Fruit fly (Drosophila melanogaster) whole organism, embryonic: ENCODE data around the gene CG13056.

Experiments used
- BEAF-32 ChIP-seq: fragments of 200-800 bp; sonication (Bioruptor generic); optimal IDR thresholded peaks from 3 replicates; lab custom pipeline; 2017; ENCODE audit warnings: missing biosample characterization, missing genetic modification characterization, mild to moderate bottlenecking, moderate library complexity, missing genetic modification reagents
- CG10959 ChIP-seq: fragments of 200-800 bp; sonication (Bioruptor generic); IDR thresholded peaks from 2 replicates; pipeline ENCODE4 v1.3.6; 2022; ENCODE audit warnings: missing biosample characterization, missing genetic modification characterization
- CG11456 ChIP-seq: fragments of 200-800 bp; sonication (Bioruptor generic); IDR thresholded peaks from 3 replicates; pipeline ENCODE4 v1.3.6; 2022; ENCODE audit warnings: missing biosample characterization, missing genetic modification characterization
- CG11695 ChIP-seq: fragments of 200-800 bp; sonication (Bioruptor generic); IDR thresholded peaks from 3 replicates; pipeline ENCODE4 v1.3.6; 2022; ENCODE audit warnings: missing biosample characterization, missing genetic modification characterization
- CG11723 ChIP-seq: fragments of 200-800 bp; sonication (Bioruptor generic); optimal IDR thresholded peaks from 2 replicates; lab custom pipeline; 2017; ENCODE audit warnings: missing biosample characterization, mild to moderate bottlenecking, missing genetic modification characterization
- CG13775 ChIP-seq: fragments of 200-800 bp; sonication (Bioruptor generic); optimal IDR thresholded peaks from 3 replicates; lab custom pipeline; 2017; ENCODE audit warnings: missing biosample characterization, mild to moderate bottlenecking, missing genetic modification characterization
- CG15514 ChIP-seq: fragments of 200-800 bp; sonication (Bioruptor generic); optimal IDR thresholded peaks from 3 replicates; lab custom pipeline; 2017; ENCODE audit warnings: missing biosample characterization, missing genetic modification characterization, mild to moderate bottlenecking, moderate library complexity, missing genetic modification reagents
- CG15696 ChIP-seq: fragments of 200-800 bp; sonication (Bioruptor generic); optimal IDR thresholded peaks from 2 replicates; lab custom pipeline; 2019; ENCODE audit warnings: missing biosample characterization, mild to moderate bottlenecking, missing genetic modification characterization, moderate library complexity
- CG2199 ChIP-seq: fragments of 200-800 bp; sonication (Bioruptor generic); IDR thresholded peaks from 3 replicates; pipeline ENCODE4 v1.3.6; 2022; ENCODE audit warnings: missing biosample characterization, missing genetic modification characterization
- CG33557 ChIP-seq: fragments of 200-800 bp; sonication (Bioruptor generic); optimal IDR thresholded peaks from 2 replicates; lab custom pipeline; 2019; ENCODE audit warnings: missing biosample characterization, mild to moderate bottlenecking, missing genetic modification characterization, moderate library complexity
- CG4707 ChIP-seq: fragments of 200-800 bp; sonication (Bioruptor generic); optimal IDR thresholded peaks from 2 replicates; lab custom pipeline; 2018; ENCODE audit warnings: missing biosample characterization, mild to moderate bottlenecking, missing genetic modification characterization, moderate library complexity
- CG5953 ChIP-seq: fragments of 200-800 bp; sonication (Bioruptor generic); IDR thresholded peaks from 2 replicates; pipeline ENCODE4 v1.3.6; 2022; ENCODE audit warnings: missing biosample characterization, missing genetic modification characterization
- CG6854 ChIP-seq: fragments of 200-800 bp; sonication (Bioruptor generic); optimal IDR thresholded peaks from 3 replicates; lab custom pipeline; 2017; ENCODE audit warnings: missing biosample characterization, mild to moderate bottlenecking, missing genetic modification characterization
- CG7271 ChIP-seq: fragments of 200-800 bp; sonication (Bioruptor generic); optimal IDR thresholded peaks from 2 replicates; lab custom pipeline; 2018; ENCODE audit warnings: missing biosample characterization, mild to moderate bottlenecking, missing genetic modification characterization, moderate library complexity
- CG8388 ChIP-seq: fragments of 200-800 bp; sonication (Bioruptor generic); optimal IDR thresholded peaks from 2 replicates; lab custom pipeline; 2019; ENCODE audit warnings: missing biosample characterization, mild to moderate bottlenecking, missing genetic modification characterization, moderate library complexity
- CG9797 ChIP-seq: fragments of 200-800 bp; sonication (Bioruptor generic); optimal IDR thresholded peaks from 3 replicates; lab custom pipeline; 2018; ENCODE audit warnings: missing biosample characterization, mild to moderate bottlenecking, missing genetic modification characterization
- E2f1 ChIP-seq: fragments of 200-800 bp; sonication (Bioruptor generic); IDR thresholded peaks from 2 replicates; pipeline ENCODE4 v1.3.6; 2022; ENCODE audit warnings: missing biosample characterization, missing genetic modification characterization
- ERR ChIP-seq: fragments of 200-800 bp; sonication (Bioruptor generic); optimal IDR thresholded peaks from 2 replicates; lab custom pipeline; 2016; ENCODE audit warnings: missing biosample characterization, missing genetic modification characterization
- Eip74EF ChIP-seq, 2 experiments: fragments of 200-800 bp in 1 of 2; fragments of >200 bp in 1 of 2; sonication (Bioruptor generic) in 1 of 2; optimal IDR thresholded peaks; 2 replicates each; lab custom pipeline; 2017 to 2019; ENCODE audit warnings: missing biosample characterization in 2 of 2, missing genetic modification characterization in 2 of 2, mild to moderate bottlenecking in 1 of 2, moderate library complexity in 1 of 2
- Hr51 ChIP-seq, 2 experiments: fragments of 200-800 bp; sonication (Bioruptor generic); optimal IDR thresholded peaks; 2 replicates in 1 of 2; 3 replicates in 1 of 2; lab custom pipeline; 2016 to 2018; ENCODE audit warnings: missing biosample characterization in 2 of 2, missing genetic modification characterization in 2 of 2, mild to moderate bottlenecking in 1 of 2, moderate library complexity in 1 of 2
- Hsf ChIP-seq: fragments of 200-800 bp; sonication (Bioruptor generic); optimal IDR thresholded peaks from 3 replicates; lab custom pipeline; 2016; ENCODE audit warnings: missing biosample characterization, missing genetic modification characterization
- MBD-R2 ChIP-seq: fragments of 200-800 bp; sonication (Bioruptor generic); IDR thresholded peaks from 2 replicates; pipeline ENCODE4 v1.3.6; 2022; ENCODE audit warnings: missing biosample characterization, missing genetic modification characterization
- Optix ChIP-seq: fragments of 200-800 bp; sonication (Bioruptor generic); IDR thresholded peaks from 3 replicates; pipeline ENCODE4 v1.3.6; 2022; ENCODE audit warnings: missing biosample characterization, missing genetic modification characterization
- PHDP ChIP-seq: fragments of 200-800 bp; sonication (Bioruptor generic); optimal IDR thresholded peaks from 3 replicates; lab custom pipeline; 2018; ENCODE audit warnings: missing biosample characterization, mild to moderate bottlenecking, missing genetic modification characterization, moderate library complexity
- Usf ChIP-seq: fragments of 200-800 bp; sonication (Bioruptor generic); optimal IDR thresholded peaks from 2 replicates; lab custom pipeline; 2017; ENCODE audit warnings: missing genotype, missing biosample characterization, missing genetic modification characterization
- Xbp1 ChIP-seq: fragments of 200-800 bp; sonication (Bioruptor generic); optimal IDR thresholded peaks from 3 replicates; lab custom pipeline; 2016; ENCODE audit warnings: missing biosample characterization, mild to moderate bottlenecking, missing genetic modification characterization
- crol ChIP-seq: fragments of 200-800 bp; sonication (Bioruptor generic); IDR thresholded peaks from 2 replicates; pipeline ENCODE4 v1.3.6; 2022; ENCODE audit warnings: missing biosample characterization, missing genetic modification characterization
- dan ChIP-seq: fragments of 200-800 bp; sonication (Bioruptor generic); IDR thresholded peaks from 2 replicates; pipeline ENCODE4 v1.3.6; 2022; ENCODE audit warnings: missing biosample characterization, missing genetic modification characterization
- dm ChIP-seq: fragments of 200-800 bp; sonication (Bioruptor generic); optimal IDR thresholded peaks from 3 replicates; lab custom pipeline; 2016; ENCODE audit warnings: missing biosample characterization, missing genetic modification characterization
- eyg ChIP-seq: fragments of 200-800 bp; sonication (Bioruptor generic); optimal IDR thresholded peaks from 3 replicates; lab custom pipeline; 2016; ENCODE audit warnings: missing biosample characterization, missing genetic modification characterization
- ftz-f1 ChIP-seq: fragments of 200-800 bp; sonication (Bioruptor generic); optimal IDR thresholded peaks from 2 replicates; lab custom pipeline; 2016; ENCODE audit warnings: missing biosample characterization, missing genetic modification characterization
- fu2 ChIP-seq: fragments of 200-800 bp; sonication (Bioruptor generic); optimal IDR thresholded peaks from 2 replicates; lab custom pipeline; 2016; ENCODE audit warnings: missing biosample characterization, missing genetic modification characterization
- grau ChIP-seq: fragments of 200-800 bp; optimal IDR thresholded peaks from 3 replicates; lab custom pipeline; 2019; ENCODE audit warnings: missing biosample characterization, mild to moderate bottlenecking, missing genetic modification characterization, moderate library complexity
- ham ChIP-seq: fragments of 200-800 bp; sonication (Bioruptor generic); IDR thresholded peaks from 2 replicates; pipeline ENCODE4 v1.3.6; 2022; ENCODE audit warnings: missing biosample characterization, missing genetic modification characterization
- ind ChIP-seq: fragments of 200-800 bp; sonication (Bioruptor generic); optimal IDR thresholded peaks from 3 replicates; lab custom pipeline; 2016; ENCODE audit warnings: missing biosample characterization, missing genetic modification characterization
- insv ChIP-seq, 2 experiments: fragments of 200-800 bp; sonication (Bioruptor generic); optimal IDR thresholded peaks; 3 replicates each; lab custom pipeline; 2016 to 2018; ENCODE audit warnings: missing biosample characterization in 2 of 2, missing genetic modification characterization in 2 of 2
- jigr1 ChIP-seq: fragments of 200-800 bp; sonication (Bioruptor generic); IDR thresholded peaks from 3 replicates; pipeline ENCODE4 v1.3.6; 2022; ENCODE audit warnings: missing biosample characterization, missing genetic modification characterization
- lola ChIP-seq, 3 experiments: fragments of >200 bp in 2 of 3; fragments of 200-800 bp in 1 of 3; sonication (Bioruptor generic) in 1 of 3; optimal IDR thresholded peaks; 2 replicates each; lab custom pipeline; 2017 to 2019; ENCODE audit warnings: missing biosample characterization in 3 of 3, missing genetic modification characterization in 3 of 3, mild to moderate bottlenecking in 1 of 3, moderate library complexity in 1 of 3
- pho ChIP-seq: fragments of 200-800 bp; sonication (Bioruptor generic); optimal IDR thresholded peaks from 2 replicates; lab custom pipeline; 2016; ENCODE audit warnings: missing biosample characterization, missing genetic modification characterization
- pita ChIP-seq: fragments of 200-800 bp; sonication (Bioruptor generic); optimal IDR thresholded peaks from 2 replicates; lab custom pipeline; 2017; ENCODE audit warnings: missing biosample characterization, mild to moderate bottlenecking, missing genetic modification characterization
- prd ChIP-seq, 3 experiments: fragments of >200 bp in 2 of 3; fragments of 200-800 bp in 1 of 3; sonication (Bioruptor generic) in 1 of 3; optimal IDR thresholded peaks in 2 of 3; IDR thresholded peaks in 1 of 3; 2 replicates in 2 of 3; 3 replicates in 1 of 3; pipeline versions ENCODE4 v1.3.6 to Lab custom; 2017 to 2022; ENCODE audit warnings: missing biosample characterization in 1 of 3, missing genetic modification characterization in 1 of 3
- ranshi ChIP-seq: fragments of 200-800 bp; sonication (Bioruptor generic); IDR thresholded peaks from 2 replicates; pipeline ENCODE4 v1.3.6; 2022; ENCODE audit warnings: missing biosample characterization, missing genetic modification characterization
- repo ChIP-seq: fragments of 200-800 bp; sonication (Bioruptor generic); optimal IDR thresholded peaks from 2 replicates; lab custom pipeline; 2016; ENCODE audit warnings: missing biosample characterization, missing genetic modification characterization
- rib ChIP-seq: fragments of 200-800 bp; sonication (Bioruptor generic); IDR thresholded peaks from 2 replicates; pipeline ENCODE4 v1.3.6; 2022; ENCODE audit warnings: missing biosample characterization, missing genetic modification characterization
- ro ChIP-seq: fragments of 200-800 bp; sonication (Bioruptor generic); IDR thresholded peaks from 2 replicates; pipeline ENCODE4 v1.3.6; 2022; ENCODE audit warnings: missing biosample characterization, missing genetic modification characterization
- shn ChIP-seq: fragments of 200-800 bp; sonication (Bioruptor generic); optimal IDR thresholded peaks from 3 replicates; lab custom pipeline; 2016; ENCODE audit warnings: missing biosample characterization, missing genetic modification characterization
- tna ChIP-seq: fragments of 200-800 bp; sonication (Bioruptor generic); IDR thresholded peaks from 2 replicates; pipeline ENCODE4 v1.3.6; 2022; ENCODE audit warnings: missing biosample characterization, missing genetic modification characterization; ENCODE audit not compliant: partially characterized antibody
- twi ChIP-seq: fragments of 200-800 bp; optimal IDR thresholded peaks from 2 replicates; lab custom pipeline; 2019; ENCODE audit warnings: missing biosample characterization, mild to moderate bottlenecking, missing genetic modification characterization, moderate library complexity
- yki ChIP-seq: fragments of >200 bp; optimal IDR thresholded peaks from 3 replicates; lab custom pipeline; 2018

The CG13056 gene

DNA sequence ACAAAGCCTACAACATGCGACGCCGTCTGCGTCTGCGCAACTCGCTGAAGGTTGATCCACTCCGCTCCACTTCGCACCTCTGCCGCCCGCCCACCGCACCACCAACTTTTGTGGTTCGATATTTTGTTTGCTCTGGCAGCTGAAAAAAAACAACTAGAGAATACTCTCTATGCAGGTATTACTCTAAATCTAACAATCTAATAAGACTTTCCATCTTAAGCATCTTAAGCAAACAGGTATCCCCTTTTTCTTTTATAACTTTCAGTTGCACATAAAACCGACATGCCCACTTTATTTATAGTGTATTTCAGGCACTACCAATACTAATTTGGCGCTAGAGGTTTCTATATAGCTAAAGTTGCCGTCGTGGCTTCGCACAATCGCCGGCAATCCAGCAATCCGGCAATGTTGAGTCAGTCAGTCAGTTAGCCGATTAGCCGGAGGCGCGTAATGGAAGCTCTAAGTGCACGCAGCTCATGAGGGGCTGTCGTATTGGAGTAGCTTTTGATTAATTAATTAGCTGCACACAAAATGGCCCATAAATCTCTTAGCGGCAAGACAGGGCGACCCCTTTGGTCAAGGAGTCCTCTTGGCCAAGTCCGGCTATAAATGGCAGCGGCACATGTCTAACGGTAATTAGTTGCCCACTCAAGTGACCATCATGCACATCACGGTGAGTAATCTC is 4.8 kb upstream of the CG13056 start, which contains the start of gene CG13058 (continued):
- TF ChIP-seq PHDP (tag; lab: Kevin White, UChicago) (peak; percentile 69), CG5953 (GFP tag; lab: Robert Waterston, UW) (no peak), ind (GFP tag; lab: Kevin White, UChicago) (peak; percentile 50), BEAF-32 (no peak), ham (GFP tag; lab: Robert Waterston, UW) (no peak), CG15514 (peak; percentile 51), Eip74EF (GFP tag; optimal IDR thresholded peaks at IDR 0.05; lab: Kevin White, UChicago) (peak in 1 of 2 experiments; percentile 15), grau (tag; lab: Kevin White, UChicago) (peak; percentile 79), Hr51 (GFP tag; optimal IDR thresholded peaks at IDR 0.05; lab: Kevin White, UChicago) (peak in 1 of 2 experiments; percentile 86), crol (GFP tag; lab: Robert Waterston, UW) (peak; percentile 69), Hsf (GFP tag; lab: Kevin White, UChicago) (peak; percentile 57), Optix (GFP tag; lab: Robert Waterston, UW) (peak; percentile 55; the same call in 1 of the 3 replicates), ERR (GFP tag; lab: Kevin White, UChicago) (no peak), Xbp1 (peak; percentile 60), twi (tag; lab: Kevin White, UChicago) (no peak), fu2 (GFP tag; lab: Kevin White, UChicago) (peak; percentile 47), lola (GFP tag; optimal IDR thresholded peaks at IDR 0.05; lab: Kevin White, UChicago) (no peak), CG7271 (tag; lab: Kevin White, UChicago) (no peak), E2f1 (GFP tag; lab: Robert Waterston, UW) (no peak), yki (lab: Kevin White, UChicago) (no peak), tna (GFP tag; lab: Robert Waterston, UW) (no peak), CG33557 (GFP tag; lab: Kevin White, UChicago) (no peak), MBD-R2 (GFP tag; lab: Robert Waterston, UW) (peak; percentile 48), CG15696 (no peak), dm (GFP tag; lab: Kevin White, UChicago) (peak; percentile 45), shn (GFP tag; lab: Kevin White, UChicago) (peak; percentile 4), CG4707 (GFP tag; lab: Kevin White, UChicago) (no peak), dan (GFP tag; lab: Robert Waterston, UW) (no peak), pho (GFP tag; lab: Kevin White, UChicago) (peak; percentile 53), ro (GFP tag; lab: Robert Waterston, UW) (no peak), CG8388 (GFP tag; lab: Kevin White, UChicago) (no peak), rib (GFP tag; lab: Robert Waterston, UW) (no peak), prd (optimal IDR thresholded peaks at IDR 0.05; lab: Kevin White, UChicago) (no peak), prd (GFP tag; IDR thresholded peaks at IDR 0.05; lab: Robert Waterston, UW) (no peak; the same call in 2 of the 3 replicates), repo (no peak), CG11695 (GFP tag; lab: Robert Waterston, UW) (peak; percentile 67), ranshi (GFP tag; lab: Robert Waterston, UW) (peak; percentile 73), CG10959 (GFP tag; lab: Robert Waterston, UW) (no peak), CG11456 (GFP tag; lab: Robert Waterston, UW) (no peak), ftz-f1 (GFP tag; lab: Kevin White, UChicago) (no peak), CG9797 (no peak), jigr1 (GFP tag; lab: Robert Waterston, UW) (no peak), Usf (GFP tag; lab: Kevin White, UChicago) (peak; percentile 12), eyg (GFP tag; lab: Kevin White, UChicago) (no peak), CG11723 (GFP tag; lab: Kevin White, UChicago) (peak; percentile 24), pita (GFP tag; lab: Kevin White, UChicago) (no peak), CG6854 (GFP tag; lab: Kevin White, UChicago) (peak; percentile 39), CG2199 (no peak), insv (GFP tag; optimal IDR thresholded peaks at IDR 0.05; lab: Kevin White, UChicago) (no peak), CG13775 (GFP tag; lab: Kevin White, UChicago) (peak; percentile 36)
